Fruit fly (Drosophila melanogaster) whole organism, embryonic: ENCODE data around the gene Rich.
A peak's percentile ranks its signal among the peaks of the same experiment; 100 is the strongest.

Experiments
- Ada2b ChIP-seq: fragments of 200-800 bp; sonication (Bioruptor generic); IDR thresholded peaks from 2 replicates; pipeline ENCODE4 v1.3.6; 2022; ENCODE audit warnings: missing biosample characterization, missing genetic modification characterization
- CG10321 ChIP-seq: fragments of 200-800 bp; sonication (Bioruptor generic); IDR thresholded peaks from 2 replicates; pipeline ENCODE4 v1.3.6; 2022; ENCODE audit warnings: missing biosample characterization, missing genetic modification characterization
- CG12104 ChIP-seq: fragments of 200-800 bp; sonication (Bioruptor generic); optimal IDR thresholded peaks from 3 replicates; lab custom pipeline; 2016; ENCODE audit warnings: missing biosample characterization, missing genetic modification characterization
- CG12744 ChIP-seq: fragments of 200-800 bp; sonication (Bioruptor generic); optimal IDR thresholded peaks from 2 replicates; lab custom pipeline; 2016; ENCODE audit warnings: missing biosample characterization, missing genetic modification characterization
- CG13894 ChIP-seq: fragments of 200-800 bp; sonication (Bioruptor generic); optimal IDR thresholded peaks from 3 replicates; lab custom pipeline; 2018; ENCODE audit warnings: missing biosample characterization, mild to moderate bottlenecking, missing genetic modification characterization, moderate library complexity
- CG14014 ChIP-seq: fragments of 200-800 bp; sonication (Bioruptor generic); IDR thresholded peaks from 2 replicates; pipeline ENCODE4 v1.3.6; 2022; ENCODE audit warnings: missing biosample characterization, missing genetic modification characterization
- CG14860 ChIP-seq: fragments of 200-800 bp; sonication (Bioruptor generic); IDR thresholded peaks from 3 replicates; pipeline ENCODE4 v1.3.6; 2022; ENCODE audit warnings: missing biosample characterization, missing genetic modification characterization; ENCODE audit not compliant: partially characterized antibody
- CG15514 ChIP-seq: fragments of 200-800 bp; sonication (Bioruptor generic); optimal IDR thresholded peaks from 3 replicates; lab custom pipeline; 2017; ENCODE audit warnings: missing biosample characterization, missing genetic modification characterization, mild to moderate bottlenecking, moderate library complexity, missing genetic modification reagents
- CG1603 ChIP-seq: fragments of 200-800 bp; sonication (Bioruptor generic); optimal IDR thresholded peaks from 2 replicates; lab custom pipeline; 2019; ENCODE audit warnings: missing biosample characterization, mild to moderate bottlenecking, missing genetic modification characterization, moderate library complexity
- CG17385 ChIP-seq: fragments of 200-800 bp; sonication (Bioruptor generic); optimal IDR thresholded peaks from 3 replicates; lab custom pipeline; 2018; ENCODE audit warnings: missing biosample characterization, mild to moderate bottlenecking, missing genetic modification characterization
- CG1792 ChIP-seq: fragments of 200-800 bp; sonication (Bioruptor generic); optimal IDR thresholded peaks from 2 replicates; lab custom pipeline; 2016; ENCODE audit warnings: missing biosample characterization, missing genetic modification characterization
- CG2120 ChIP-seq: fragments of 200-800 bp; sonication (Bioruptor generic); optimal IDR thresholded peaks from 3 replicates; lab custom pipeline; 2016; ENCODE audit warnings: missing biosample characterization, missing genetic modification characterization
- CG30020 ChIP-seq: fragments of 200-800 bp; optimal IDR thresholded peaks from 2 replicates; lab custom pipeline; 2019; ENCODE audit warnings: missing biosample characterization, mild to moderate bottlenecking, missing genetic modification characterization, moderate library complexity
- CG31388 ChIP-seq: fragments of 200-800 bp; sonication (Bioruptor generic); optimal IDR thresholded peaks from 2 replicates; lab custom pipeline; 2016; ENCODE audit warnings: missing biosample characterization, missing genetic modification characterization
- CG32532 ChIP-seq: fragments of 200-800 bp; sonication (Bioruptor generic); IDR thresholded peaks from 2 replicates; pipeline ENCODE4 v1.3.6; 2022; ENCODE audit warnings: missing biosample characterization, missing genetic modification characterization
- CG3838 ChIP-seq: fragments of 200-800 bp; sonication (Bioruptor generic); optimal IDR thresholded peaks from 3 replicates; lab custom pipeline; 2016; ENCODE audit warnings: missing biosample characterization, missing genetic modification characterization
- CG42726 ChIP-seq: fragments of 200-800 bp; sonication (Bioruptor generic); IDR thresholded peaks from 2 replicates; pipeline ENCODE4 v1.3.6; 2022; ENCODE audit warnings: missing biosample characterization, missing genetic modification characterization; ENCODE audit not compliant: partially characterized antibody
- CG4617 ChIP-seq: fragments of 200-800 bp; sonication (Bioruptor generic); optimal IDR thresholded peaks from 3 replicates; lab custom pipeline; 2016; ENCODE audit warnings: missing biosample characterization, missing genetic modification characterization, borderline replicate concordance
- CG6254 ChIP-seq: fragments of 200-800 bp; sonication (Bioruptor generic); optimal IDR thresholded peaks from 3 replicates; lab custom pipeline; 2017; ENCODE audit warnings: mild to moderate bottlenecking, missing biosample characterization, missing genetic modification reagents, missing genetic modification characterization
- CG6689 ChIP-seq: fragments of 200-800 bp; sonication (Bioruptor generic); IDR thresholded peaks from 2 replicates; pipeline ENCODE4 v1.3.6; 2022; ENCODE audit warnings: missing biosample characterization, missing genetic modification characterization
- CG8478 ChIP-seq: fragments of >200 bp; optimal IDR thresholded peaks from 2 replicates; lab custom pipeline; 2018
- CG8924 ChIP-seq: fragments of 200-800 bp; optimal IDR thresholded peaks from 3 replicates; lab custom pipeline; 2019; ENCODE audit warnings: missing biosample characterization, mild to moderate bottlenecking, missing genetic modification characterization, moderate library complexity
- CG9727 ChIP-seq: fragments of 200-800 bp; sonication (Bioruptor generic); optimal IDR thresholded peaks from 3 replicates; lab custom pipeline; 2017; ENCODE audit warnings: missing biosample characterization, mild to moderate bottlenecking, missing genetic modification characterization
- D ChIP-seq, 2 experiments: fragments of 200-800 bp in 1 of 2; fragments of >200 bp in 1 of 2; sonication (Bioruptor generic) in 1 of 2; optimal IDR thresholded peaks; 2 replicates in 1 of 2; 3 replicates in 1 of 2; lab custom pipeline; 2017; ENCODE audit warnings: mild to moderate bottlenecking in 1 of 2, missing biosample characterization in 1 of 2, missing genetic modification characterization in 1 of 2, missing genetic modification reagents in 1 of 2
- HLH54F ChIP-seq: fragments of 200-800 bp; sonication (Bioruptor generic); optimal IDR thresholded peaks from 3 replicates; lab custom pipeline; 2016; ENCODE audit warnings: missing biosample characterization, missing genetic modification characterization
- HLHmδ ChIP-seq: fragments of 200-800 bp; sonication (Bioruptor generic); optimal IDR thresholded peaks from 2 replicates; lab custom pipeline; 2018; ENCODE audit warnings: missing biosample characterization, mild to moderate bottlenecking, missing genetic modification characterization, moderate library complexity
- Hey ChIP-seq: fragments of 200-800 bp; sonication (Bioruptor generic); optimal IDR thresholded peaks from 3 replicates; lab custom pipeline; 2018; ENCODE audit warnings: missing biosample characterization, mild to moderate bottlenecking, missing genetic modification characterization
- Mad ChIP-seq: fragments of 200-800 bp; sonication (Bioruptor generic); optimal IDR thresholded peaks from 2 replicates; lab custom pipeline; 2016; ENCODE audit warnings: missing biosample characterization, missing genetic modification characterization
- Meics ChIP-seq: fragments of 200-800 bp; sonication (Bioruptor generic); optimal IDR thresholded peaks from 2 replicates; lab custom pipeline; 2017; ENCODE audit warnings: missing biosample characterization, mild to moderate bottlenecking, missing genetic modification characterization
- Nf-YA ChIP-seq: fragments of 200-800 bp; sonication (Bioruptor generic); IDR thresholded peaks from 2 replicates; pipeline ENCODE4 v1.3.6; 2022; ENCODE audit warnings: missing biosample characterization, missing genetic modification characterization
- Ptx1 ChIP-seq: fragments of 200-800 bp; sonication (Bioruptor generic); IDR thresholded peaks from 2 replicates; pipeline ENCODE4 v1.3.6; 2022; ENCODE audit warnings: missing biosample characterization, missing genetic modification characterization
- az2 ChIP-seq: fragments of 200-800 bp; sonication (Bioruptor generic); optimal IDR thresholded peaks from 3 replicates; lab custom pipeline; 2016; ENCODE audit warnings: missing biosample characterization, missing genetic modification characterization
- br ChIP-seq: fragments of >200 bp; optimal IDR thresholded peaks from 2 replicates; lab custom pipeline; 2017
- corto ChIP-seq: fragments of 200-800 bp; sonication (Bioruptor generic); optimal IDR thresholded peaks from 2 replicates; lab custom pipeline; 2016; ENCODE audit warnings: missing biosample characterization, mild to moderate bottlenecking, missing genetic modification characterization, moderate library complexity
- disco-r ChIP-seq: fragments of 200-800 bp; sonication (Bioruptor generic); optimal IDR thresholded peaks from 2 replicates; lab custom pipeline; 2016; ENCODE audit warnings: missing biosample characterization, missing genetic modification characterization
- gfzf ChIP-seq: fragments of 200-800 bp; sonication (Bioruptor generic); optimal IDR thresholded peaks from 2 replicates; lab custom pipeline; 2016; ENCODE audit warnings: missing biosample characterization, mild to moderate bottlenecking, missing genetic modification characterization, moderate library complexity
- grn ChIP-seq: fragments of 200-800 bp; sonication (Bioruptor generic); optimal IDR thresholded peaks from 3 replicates; lab custom pipeline; 2017; ENCODE audit warnings: missing biosample characterization, missing genetic modification characterization
- gro ChIP-seq: fragments of 200-800 bp; sonication (Bioruptor generic); optimal IDR thresholded peaks from 2 replicates; lab custom pipeline; 2016; ENCODE audit warnings: missing biosample characterization, missing genetic modification characterization
- hkb ChIP-seq, 2 experiments: fragments of 200-800 bp in 1 of 2; fragments of >200 bp in 1 of 2; sonication (Bioruptor generic) in 1 of 2; IDR thresholded peaks in 1 of 2; optimal IDR thresholded peaks in 1 of 2; 2 replicates each; pipeline versions ENCODE4 v1.3.6 to Lab custom; 2017 to 2022; ENCODE audit warnings: missing biosample characterization in 1 of 2, missing genetic modification characterization in 1 of 2
- ind ChIP-seq: fragments of 200-800 bp; sonication (Bioruptor generic); optimal IDR thresholded peaks from 3 replicates; lab custom pipeline; 2016; ENCODE audit warnings: missing biosample characterization, missing genetic modification characterization
- nerfin-2 ChIP-seq: fragments of 200-800 bp; sonication (Bioruptor generic); IDR thresholded peaks from 2 replicates; pipeline ENCODE4 v1.3.6; 2022; ENCODE audit warnings: missing biosample characterization, missing genetic modification characterization; ENCODE audit not compliant: partially characterized antibody
- peb ChIP-seq: fragments of 200-800 bp; sonication (Bioruptor generic); IDR thresholded peaks from 2 replicates; pipeline ENCODE4 v1.3.6; 2022; ENCODE audit warnings: missing biosample characterization, missing genetic modification characterization
- pnt ChIP-seq: fragments of 200-800 bp; sonication (Bioruptor generic); optimal IDR thresholded peaks from 3 replicates; lab custom pipeline; 2016; ENCODE audit warnings: missing biosample characterization, missing genetic modification characterization
- seq ChIP-seq: fragments of 200-800 bp; sonication (Bioruptor generic); IDR thresholded peaks from 2 replicates; pipeline ENCODE4 v1.3.6; 2022; ENCODE audit warnings: missing biosample characterization, missing genetic modification characterization
- sisA ChIP-seq: fragments of 200-800 bp; sonication (Bioruptor generic); IDR thresholded peaks from 2 replicates; pipeline ENCODE4 v1.3.6; 2022; ENCODE audit warnings: missing biosample characterization, missing genetic modification characterization
- slbo ChIP-seq: fragments of 200-800 bp; sonication (Bioruptor generic); IDR thresholded peaks from 2 replicates; pipeline ENCODE4 v1.3.6; 2022; ENCODE audit warnings: missing biosample characterization, missing genetic modification characterization
- sob ChIP-seq: fragments of 200-800 bp; sonication (Bioruptor generic); IDR thresholded peaks from 2 replicates; pipeline ENCODE4 v1.3.6; 2022; ENCODE audit warnings: missing biosample characterization, missing genetic modification characterization
- sug ChIP-seq: fragments of 200-800 bp; optimal IDR thresholded peaks from 2 replicates; lab custom pipeline; 2019; ENCODE audit warnings: missing biosample characterization, mild to moderate bottlenecking, missing genetic modification characterization, moderate library complexity
- trh ChIP-seq: fragments of 200-800 bp; sonication (Bioruptor generic); optimal IDR thresholded peaks from 2 replicates; lab custom pipeline; 2016; ENCODE audit warnings: missing biosample characterization, missing genetic modification characterization
- unpg ChIP-seq: fragments of 200-800 bp; sonication (Bioruptor generic); optimal IDR thresholded peaks from 3 replicates; lab custom pipeline; 2018; ENCODE audit warnings: missing biosample characterization, mild to moderate bottlenecking, missing genetic modification characterization, moderate library complexity
- yki ChIP-seq: fragments of >200 bp; optimal IDR thresholded peaks from 3 replicates; lab custom pipeline; 2018

Rich gene

DNA sequence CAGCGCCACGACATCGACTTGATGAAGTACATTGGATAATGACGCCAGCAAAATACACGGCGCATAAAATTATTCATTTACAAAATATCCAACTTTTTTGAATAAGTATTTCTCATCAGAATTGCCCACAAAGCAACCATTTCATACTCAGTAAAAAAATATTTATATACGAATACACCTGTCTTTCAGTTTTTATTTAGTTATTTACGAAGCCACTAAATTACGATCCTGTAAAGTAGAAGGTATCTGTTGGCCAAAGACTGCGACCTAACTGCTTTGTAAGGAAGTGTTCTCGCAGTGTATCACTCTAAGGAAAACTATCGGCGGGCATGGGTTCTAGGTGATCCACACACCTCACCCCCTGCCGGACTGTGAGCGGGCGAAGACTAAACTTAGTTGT lies 14.5 kb upstream of the Rich start (continued):
- no peak for TF ChIP-seq Hey
- TF ChIP-seq CG3838 (GFP tag; lab: Kevin White, UChicago), result peak; percentile 54
- TF ChIP-seq Meics (GFP tag; lab: Kevin White, UChicago), result no peak
- no peak for TF ChIP-seq CG1792
- peak; percentile 40; the same call in 1 of the 2 replicates for TF ChIP-seq CG14014
- TF ChIP-seq CG32532 (GFP tag; lab: Robert Waterston, UW), result peak; percentile 54; the same call in 1 of the 2 replicates
- TF ChIP-seq unpg (GFP tag; lab: Kevin White, UChicago), result no peak
- peak; percentile 12 for TF ChIP-seq Mad (GFP tag; lab: Kevin White, UChicago)
- no peak for TF ChIP-seq CG12744 (GFP tag; lab: Kevin White, UChicago)
- peak; percentile 44; the same call in 1 of the 2 replicates for TF ChIP-seq seq (GFP tag; lab: Robert Waterston, UW)
- no peak for TF ChIP-seq CG14860 (GFP tag; lab: Robert Waterston, UW)
- peak; percentile 71 for TF ChIP-seq Ptx1 (GFP tag; lab: Robert Waterston, UW)
- TF ChIP-seq Ada2b (GFP tag; lab: Robert Waterston, UW), result peak; percentile 49
- peak; percentile 20 for TF ChIP-seq CG8924 (tag; lab: Kevin White, UChicago)
- TF ChIP-seq CG12104 (GFP tag; lab: Kevin White, UChicago), result peak; percentile 36
- no peak for TF ChIP-seq hkb (optimal IDR thresholded peaks at IDR 0.05; lab: Kevin White, UChicago)
- 0 out of 2 replicates have a peak, but pooled peaks have one; percentile 33 for TF ChIP-seq hkb (GFP tag; IDR thresholded peaks at IDR 0.05; lab: Robert Waterston, UW)
- peak; percentile 26; the same call in 1 of the 2 replicates for TF ChIP-seq peb (GFP tag; lab: Robert Waterston, UW)
- TF ChIP-seq CG4617 (GFP tag; lab: Kevin White, UChicago), result no peak
- peak; percentile 5 for TF ChIP-seq CG6254 (GFP tag; lab: Kevin White, UChicago)
- TF ChIP-seq sisA (GFP tag; lab: Robert Waterston, UW), result peak; percentile 48; the same call in 1 of the 2 replicates
- TF ChIP-seq slbo (GFP tag; lab: Robert Waterston, UW), result peak; percentile 60
- TF ChIP-seq sug (tag; lab: Kevin White, UChicago), result no peak
- peak; percentile 47 for TF ChIP-seq CG6689 (GFP tag; lab: Robert Waterston, UW)

DNA sequence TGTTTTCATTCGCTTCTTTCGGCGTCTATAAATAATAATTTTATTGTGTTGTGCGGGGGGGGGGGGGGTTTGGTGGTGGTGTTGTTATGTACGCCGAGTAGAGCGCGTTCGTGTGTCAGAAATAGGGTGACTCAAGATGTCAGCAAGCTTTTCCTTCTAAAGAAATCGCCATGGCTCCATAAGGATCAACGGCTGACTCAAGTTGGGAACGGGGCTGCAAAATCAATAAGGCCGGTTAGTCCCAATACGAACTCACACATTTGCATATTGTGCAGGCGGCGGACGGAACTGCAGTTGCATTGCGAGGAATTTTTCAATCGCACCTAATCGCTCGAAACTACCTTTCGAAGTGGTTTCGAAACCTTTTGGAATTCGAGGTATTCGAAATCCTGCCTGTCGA lies 13.9 kb upstream of the Rich start:
- TF ChIP-seq az2 (GFP tag; lab: Kevin White, UChicago) (no peak), gro (peak; percentile 4), CG31388 (GFP tag; lab: Kevin White, UChicago) (no peak), CG1603 (no peak), Nf-YA (GFP tag; lab: Robert Waterston, UW) (no peak), CG13894 (tag; lab: Kevin White, UChicago) (no peak), CG15514 (no peak), D (optimal IDR thresholded peaks at IDR 0.05; lab: Kevin White, UChicago) (no peak), D (GFP tag; optimal IDR thresholded peaks at IDR 0.05; lab: Kevin White, UChicago) (no peak), CG9727 (no peak), CG2120 (GFP tag; lab: Kevin White, UChicago) (peak; percentile 28), HLH54F (GFP tag; lab: Kevin White, UChicago) (peak; percentile 29), CG42726 (GFP tag; lab: Robert Waterston, UW) (no peak), gfzf (GFP tag; lab: Kevin White, UChicago) (no peak), corto (GFP tag; lab: Kevin White, UChicago) (no peak), br (lab: Kevin White, UChicago) (no peak), pnt (GFP tag; lab: Kevin White, UChicago) (no peak), CG1792 (no peak), CG30020 (tag; lab: Kevin White, UChicago) (no peak), nerfin-2 (GFP tag; lab: Robert Waterston, UW) (no peak), disco-r (GFP tag; lab: Kevin White, UChicago) (peak; percentile 36), CG17385 (no peak), trh (GFP tag; lab: Kevin White, UChicago) (no peak), HLHmδ (no peak), CG8478 (lab: Kevin White, UChicago) (no peak), ind (GFP tag; lab: Kevin White, UChicago) (peak; percentile 36), sob (GFP tag; lab: Robert Waterston, UW) (peak; percentile 52), peb (GFP tag; lab: Robert Waterston, UW) (no peak), yki (no peak), grn (GFP tag; lab: Kevin White, UChicago) (no peak), CG10321 (GFP tag; lab: Robert Waterston, UW) (no peak)
